Fruit fly (Drosophila melanogaster): Measurements from ENCODE around the gene CG3815.

DNA sequence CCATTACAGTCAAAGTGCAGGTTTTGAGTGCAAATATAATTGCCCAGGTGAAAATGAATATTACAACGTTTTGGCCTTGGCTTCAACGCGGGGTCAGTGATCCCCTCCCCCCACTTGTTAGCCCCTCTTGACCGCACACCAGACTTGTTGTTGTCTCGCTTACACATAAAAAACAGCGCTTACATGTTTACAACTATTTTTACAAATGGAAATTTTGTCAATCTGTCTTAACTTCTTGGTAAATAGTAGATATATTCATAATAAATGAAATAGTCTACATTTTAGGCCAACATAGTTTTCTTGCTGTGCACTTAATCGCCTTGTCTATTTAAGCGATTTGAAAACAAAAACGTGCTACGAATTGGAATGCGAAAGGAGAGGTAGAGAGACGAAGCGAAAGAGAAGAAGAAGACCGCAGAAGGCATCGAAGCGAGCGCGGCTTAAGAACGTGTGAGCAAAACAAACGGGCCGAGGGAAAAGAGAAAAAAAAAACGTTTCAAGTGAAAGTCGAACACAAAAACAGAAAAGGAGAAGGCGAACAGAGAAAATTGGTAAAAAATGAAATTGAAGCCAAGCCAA lies 44.9 kb downstream of the CG3815 start:
- TF ChIP-seq CG31627 (GFP tag; optimal IDR thresholded peaks at IDR 0.05) (no peak), Gug (GFP tag; IDR thresholded peaks at IDR 0.05) (peak; percentile 73), fkh (GFP tag; optimal IDR thresholded peaks at IDR 0.05) (no peak)
